Worm (Caenorhabditis elegans): ENCODE data around the gene grp-1.
A peak's percentile ranks its signal among the peaks of the same experiment; 100 is the strongest.

grp-1 gene

ce11 chrIII:8093079-8093623 is 7.6 kb downstream of the grp-1 start, which contains the start of gene K06H7.2 (continued):
- TF ChIP-seq hpl-2 (GFP tag; optimal IDR thresholded peaks at IDR 0.05) (no peak), nhr-85 (tag) (peak; percentile 26), blmp-1 (tag; optimal IDR thresholded peaks at IDR 0.05) (peak; percentile 38), egl-27 (tag; optimal IDR thresholded peaks at IDR 0.05) (no peak), C34B4.2 (tag; optimal IDR thresholded peaks at IDR 0.05) (no peak), pax-3 (tag; optimal IDR thresholded peaks at IDR 0.05) (no peak), unc-62 (GFP tag; optimal IDR thresholded peaks at IDR 0.05) (no peak), ztf-4 (tag; optimal IDR thresholded peaks at IDR 0.05) (no peak), rnt-1 (tag; optimal IDR thresholded peaks at IDR 0.05) (peak; percentile 13), fkh-10 (GFP tag; optimal IDR thresholded peaks at IDR 0.05) (peak; percentile 30), fkh-8 (tag; optimal IDR thresholded peaks at IDR 0.05) (peak; percentile 44), lsy-2 (tag; optimal IDR thresholded peaks at IDR 0.05) (peak; percentile 67 to 90), egl-13 (tag; optimal IDR thresholded peaks at IDR 0.05) (no peak), nhr-19 (GFP tag; conservative IDR thresholded peaks at IDR 0.05) (no peak), aly-2 (tag; optimal IDR thresholded peaks at IDR 0.05) (no peak), isw-1 (GFP tag; IDR thresholded peaks at IDR 0.05) (no peak; the same call in 1 of the 2 replicates), ceh-8 (GFP tag; optimal IDR thresholded peaks at IDR 0.05) (no peak), nhr-11 (tag; optimal IDR thresholded peaks at IDR 0.05) (no peak), ztf-11 (tag; optimal IDR thresholded peaks at IDR 0.05) (no peak), nhr-237 (tag; optimal IDR thresholded peaks at IDR 0.05) (peak; percentile 57), nhr-20 (tag; optimal IDR thresholded peaks at IDR 0.05) (peak; percentile 50), ets-5 (GFP tag; IDR thresholded peaks at IDR 0.05) (no peak), hlh-4 (tag; optimal IDR thresholded peaks at IDR 0.05) (no peak), C04F5.9 (tag; optimal IDR thresholded peaks at IDR 0.05) (no peak), mab-9 (GFP tag; IDR thresholded peaks at IDR 0.05) (no peak), unc-86 (tag; optimal IDR thresholded peaks at IDR 0.05) (no peak), elt-3 (tag; optimal IDR thresholded peaks at IDR 0.05) (no peak), unc-30 (tag; optimal IDR thresholded peaks at IDR 0.05) (no peak), lin-39 (tag; optimal IDR thresholded peaks at IDR 0.05) (no peak), sptf-1 (tag; optimal IDR thresholded peaks at IDR 0.05) (no peak), xbp-1 (tag; optimal IDR thresholded peaks at IDR 0.05) (no peak), F16B12.6 (tag; optimal IDR thresholded peaks at IDR 0.05) (peak; percentile 43), grh-1 (GFP tag; IDR thresholded peaks at IDR 0.05) (no peak), nhr-71 (tag; optimal IDR thresholded peaks at IDR 0.05) (peak; percentile 66), pqm-1 (tag; optimal IDR thresholded peaks at IDR 0.05) (no peak), efl-3 (GFP tag; optimal IDR thresholded peaks at IDR 0.05) (no peak), nhr-77 (tag; optimal IDR thresholded peaks at IDR 0.05) (peak; percentile 63), lin-13 (GFP tag; optimal IDR thresholded peaks at IDR 0.05) (no peak), nhr-84 (tag; optimal IDR thresholded peaks at IDR 0.05) (no peak), vab-15 (tag; optimal IDR thresholded peaks at IDR 0.05) (peak; percentile 22), jun-1 (tag; optimal IDR thresholded peaks at IDR 0.05) (no peak), ces-1 (GFP tag; optimal IDR thresholded peaks at IDR 0.05) (no peak)

- TF ChIP-seq ceh-90 (tag; optimal IDR thresholded peaks at IDR 0.05) (no peak), elt-3 (tag; optimal IDR thresholded peaks at IDR 0.05) (no peak), ztf-11 (tag; optimal IDR thresholded peaks at IDR 0.05) (no peak), nhr-71 (tag; optimal IDR thresholded peaks at IDR 0.05) (no peak), skn-1 (tag; optimal IDR thresholded peaks at IDR 0.05) (no peak), C16A3.4 (tag; optimal IDR thresholded peaks at IDR 0.05) (no peak), lin-39 (tag; optimal IDR thresholded peaks at IDR 0.05) (no peak), unc-62 (GFP tag; optimal IDR thresholded peaks at IDR 0.05) (no peak), egl-27 (tag; optimal IDR thresholded peaks at IDR 0.05) (no peak), nhr-12 (tag; optimal IDR thresholded peaks at IDR 0.05) (no peak), zip-4 (GFP tag; optimal IDR thresholded peaks at IDR 0.05) (no peak), nhr-90 (tag; optimal IDR thresholded peaks at IDR 0.05; ENCODE audit: poor library complexity) (no peak), nhr-85 (tag) (no peak), efl-1 (optimal IDR thresholded peaks at IDR 0.05) (no peak), efl-1 (GFP tag; optimal IDR thresholded peaks at IDR 0.05 in 1 of 2) (no peak), mef-2 (tag; optimal IDR thresholded peaks at IDR 0.05) (no peak), unc-130 (tag; optimal IDR thresholded peaks at IDR 0.05) (no peak), xbp-1 (tag; optimal IDR thresholded peaks at IDR 0.05) (no peak), nhr-77 (tag; optimal IDR thresholded peaks at IDR 0.05) (no peak)
These were observed 12.6 kb downstream of the grp-1 start, which contains the start of gene K06H7.8 for ce11 chrIII:8098116-8098515. Gene K06H7.8, minus strand, starts transcription at chrIII:8098216.

Measured in whole organism, L1 larva.